Fruit fly (Drosophila melanogaster): ENCODE results near the gene PGRP-SA.

The PGRP-SA gene

dm6 chrX:11601408-11601807 is 40.0 kb downstream of the PGRP-SA start:
- TF ChIP-seq CrebA (GFP tag; optimal IDR thresholded peaks at IDR 0.05; ENCODE audit: borderline replicate concordance) (no peak), Rel (GFP tag; optimal IDR thresholded peaks at IDR 0.05) (no peak), Rel (tag; optimal IDR thresholded peaks at IDR 0.05) (peak; percentile 55), rgr (GFP tag; optimal IDR thresholded peaks at IDR 0.05) (no peak), brk (GFP tag; optimal IDR thresholded peaks at IDR 0.05) (no peak), Hr78 (GFP tag; optimal IDR thresholded peaks at IDR 0.05) (no peak), Hr83 (GFP tag; optimal IDR thresholded peaks at IDR 0.05; ENCODE audit: poor library complexity, severe bottlenecking) (peak; percentile 46), Hnf4 (GFP tag; optimal IDR thresholded peaks at IDR 0.05) (no peak), fru (GFP tag; optimal IDR thresholded peaks at IDR 0.05) (no peak), OdsH (GFP tag; optimal IDR thresholded peaks at IDR 0.05) (no peak), ey (GFP tag; optimal IDR thresholded peaks at IDR 0.05) (no peak)

- TF ChIP-seq lola (GFP tag; optimal IDR thresholded peaks at IDR 0.05) (no peak), woc (GFP tag; optimal IDR thresholded peaks at IDR 0.05) (no peak), Dif (GFP tag; optimal IDR thresholded peaks at IDR 0.05; ENCODE audit: partially characterized antibody) (no peak), OdsH (GFP tag; optimal IDR thresholded peaks at IDR 0.05) (no peak), foxo (GFP tag; optimal IDR thresholded peaks at IDR 0.05) (no peak), Abd-B (GFP tag; optimal IDR thresholded peaks at IDR 0.05) (no peak), Hr78 (GFP tag; optimal IDR thresholded peaks at IDR 0.05) (no peak), Hr83 (GFP tag; optimal IDR thresholded peaks at IDR 0.05; ENCODE audit: poor library complexity, severe bottlenecking) (no peak), sv (GFP tag; optimal IDR thresholded peaks at IDR 0.05) (no peak), Myc (optimal IDR thresholded peaks at IDR 0.05) (no peak)
These were observed 42.7 kb downstream of the PGRP-SA start, which contains the start of gene CG2533 for dm6 chrX:11604094-11604493. CG2533 (minus strand) TSS chrX:11604194.

- TF ChIP-seq usp (GFP tag; optimal IDR thresholded peaks at IDR 0.05), result no peak
- TF ChIP-seq Sp1 (GFP tag; optimal IDR thresholded peaks at IDR 0.05), result no peak
- TF ChIP-seq Dfd (GFP tag; optimal IDR thresholded peaks at IDR 0.05), result no peak
- peak; percentile 62 for TF ChIP-seq psq (GFP tag; optimal IDR thresholded peaks at IDR 0.05)
- no peak for TF ChIP-seq Dif (GFP tag; optimal IDR thresholded peaks at IDR 0.05; ENCODE audit: partially characterized antibody)
- TF ChIP-seq woc (GFP tag; optimal IDR thresholded peaks at IDR 0.05), result no peak
- no peak for TF ChIP-seq GATAd (GFP tag; optimal IDR thresholded peaks at IDR 0.05)
These were observed 49.7 kb downstream of the PGRP-SA start for dm6 chrX:11611056-11611644.

- TF ChIP-seq Myc (optimal IDR thresholded peaks at IDR 0.05) (peak; percentile 25), dl (GFP tag; optimal IDR thresholded peaks at IDR 0.05; ENCODE audit: insufficient read depth in 1 of 2, partially characterized antibody in 2 of 2) (no peak)
These were observed 50.2 kb downstream of the PGRP-SA start, which contains the start of the genes CG2247 and CG1703 for dm6 chrX:11611645-11612079. CG2247 (minus strand) TSS chrX:11611652. CG1703 (plus strand) TSS chrX:11611927.

Data from whole organism, wandering third instar larva.